Fruit fly (Drosophila melanogaster) whole organism, embryonic: ENCODE measurements around the gene CG3603.

Experiments
- Asciz ChIP-seq: fragments of 200-800 bp; sonication (Bioruptor generic); optimal IDR thresholded peaks from 2 replicates; lab custom pipeline; 2017; ENCODE audit warnings: missing biosample characterization, mild to moderate bottlenecking, missing genetic modification characterization, missing genetic modification reagents
- CG10565 ChIP-seq: fragments of 200-800 bp; sonication (Bioruptor generic); optimal IDR thresholded peaks from 3 replicates; lab custom pipeline; 2016; ENCODE audit warnings: missing biosample characterization, mild to moderate bottlenecking, missing genetic modification characterization
- CG12104 ChIP-seq: fragments of 200-800 bp; sonication (Bioruptor generic); optimal IDR thresholded peaks from 3 replicates; lab custom pipeline; 2016; ENCODE audit warnings: missing biosample characterization, missing genetic modification characterization
- CG12236 ChIP-seq: fragments of 200-800 bp; sonication (Bioruptor generic); optimal IDR thresholded peaks from 2 replicates; lab custom pipeline; 2016; ENCODE audit warnings: missing biosample characterization, missing genetic modification characterization
- CG12769 ChIP-seq: fragments of 200-800 bp; sonication (Bioruptor generic); optimal IDR thresholded peaks from 2 replicates; lab custom pipeline; 2019; ENCODE audit warnings: missing biosample characterization, mild to moderate bottlenecking, missing genetic modification characterization, moderate library complexity
- CG13894 ChIP-seq: fragments of 200-800 bp; sonication (Bioruptor generic); optimal IDR thresholded peaks from 3 replicates; lab custom pipeline; 2018; ENCODE audit warnings: missing biosample characterization, mild to moderate bottlenecking, missing genetic modification characterization, moderate library complexity
- CG14860 ChIP-seq: fragments of 200-800 bp; sonication (Bioruptor generic); IDR thresholded peaks from 3 replicates; pipeline ENCODE4 v1.3.6; 2022; ENCODE audit warnings: missing biosample characterization, missing genetic modification characterization; ENCODE audit not compliant: partially characterized antibody
- CG16779 ChIP-seq: fragments of 200-800 bp; sonication (Bioruptor generic); IDR thresholded peaks from 2 replicates; pipeline ENCODE4 v1.3.6; 2022; ENCODE audit warnings: missing biosample characterization, missing genetic modification characterization
- CG16863 ChIP-seq: fragments of 200-800 bp; sonication (Bioruptor generic); optimal IDR thresholded peaks from 3 replicates; lab custom pipeline; 2016; ENCODE audit warnings: missing biosample characterization, missing genetic modification characterization
- CG2678 ChIP-seq: fragments of 200-800 bp; sonication (Bioruptor generic); optimal IDR thresholded peaks from 3 replicates; lab custom pipeline; 2019; ENCODE audit warnings: missing biosample characterization, mild to moderate bottlenecking, missing genetic modification characterization, moderate library complexity
- CG2889 ChIP-seq: fragments of 200-800 bp; sonication (Bioruptor generic); IDR thresholded peaks from 3 replicates; pipeline ENCODE4 v1.3.6; 2022; ENCODE audit warnings: missing biosample characterization, missing genetic modification characterization
- CG3163 ChIP-seq: fragments of 200-800 bp; sonication (Bioruptor generic); optimal IDR thresholded peaks from 3 replicates; lab custom pipeline; 2016; ENCODE audit warnings: missing biosample characterization, missing genetic modification characterization
- CG4617 ChIP-seq: fragments of 200-800 bp; sonication (Bioruptor generic); optimal IDR thresholded peaks from 3 replicates; lab custom pipeline; 2016; ENCODE audit warnings: missing biosample characterization, missing genetic modification characterization, borderline replicate concordance
- CG4854 ChIP-seq: fragments of 200-800 bp; sonication (Bioruptor generic); optimal IDR thresholded peaks from 2 replicates; lab custom pipeline; 2016; ENCODE audit warnings: missing biosample characterization, missing genetic modification characterization, inconsistent platforms
- CG7928 ChIP-seq: fragments of 200-800 bp; sonication (Bioruptor generic); optimal IDR thresholded peaks from 2 replicates; lab custom pipeline; 2017; ENCODE audit warnings: missing biosample characterization, mild to moderate bottlenecking, missing genetic modification characterization
- CG8089 ChIP-seq: fragments of 200-800 bp; sonication (Bioruptor generic); optimal IDR thresholded peaks from 3 replicates; lab custom pipeline; 2016; ENCODE audit warnings: missing biosample characterization, missing genetic modification characterization
- CG9727 ChIP-seq: fragments of 200-800 bp; sonication (Bioruptor generic); optimal IDR thresholded peaks from 3 replicates; lab custom pipeline; 2017; ENCODE audit warnings: missing biosample characterization, mild to moderate bottlenecking, missing genetic modification characterization
- CG9932 ChIP-seq: fragments of 200-800 bp; sonication (Bioruptor generic); IDR thresholded peaks from 2 replicates; pipeline ENCODE4 v1.3.6; 2022; ENCODE audit warnings: missing biosample characterization, missing genetic modification characterization
- CHES-1-like ChIP-seq: fragments of 200-800 bp; sonication (Bioruptor generic); optimal IDR thresholded peaks from 2 replicates; lab custom pipeline; 2016; ENCODE audit warnings: missing biosample characterization, missing genetic modification characterization
- Dbx ChIP-seq: fragments of 200-800 bp; sonication (Bioruptor generic); IDR thresholded peaks from 3 replicates; pipeline ENCODE4 v1.3.6; 2022; ENCODE audit warnings: missing biosample characterization, missing genetic modification characterization
- Doc2 ChIP-seq: fragments of 200-800 bp; sonication (Bioruptor generic); IDR thresholded peaks from 2 replicates; pipeline ENCODE4 v1.3.6; 2022; ENCODE audit warnings: missing biosample characterization, missing genetic modification characterization
- Elba2 ChIP-seq: fragments of 200-800 bp; sonication (Bioruptor generic); optimal IDR thresholded peaks from 3 replicates; lab custom pipeline; 2016; ENCODE audit warnings: missing biosample characterization, missing genetic modification characterization
- HHEX ChIP-seq: fragments of 200-800 bp; sonication (Bioruptor generic); optimal IDR thresholded peaks from 3 replicates; lab custom pipeline; 2017; ENCODE audit warnings: missing biosample characterization, mild to moderate bottlenecking, missing genetic modification characterization, missing genetic modification reagents
- MESR4 ChIP-seq: fragments of 200-800 bp; sonication (Bioruptor generic); optimal IDR thresholded peaks from 2 replicates; lab custom pipeline; 2018; ENCODE audit warnings: missing biosample characterization, mild to moderate bottlenecking, missing genetic modification characterization, moderate library complexity
- NFAT ChIP-seq: fragments of 200-800 bp; sonication (Bioruptor generic); IDR thresholded peaks from 2 replicates; pipeline ENCODE4 v1.3.6; 2022; ENCODE audit warnings: missing biosample characterization, missing genetic modification characterization
- Rx ChIP-seq: fragments of 200-800 bp; sonication (Bioruptor generic); IDR thresholded peaks from 2 replicates; pipeline ENCODE4 v1.3.6; 2022; ENCODE audit warnings: missing biosample characterization, missing genetic modification characterization
- Sry-δ ChIP-seq: fragments of 200-800 bp; sonication (Bioruptor generic); optimal IDR thresholded peaks from 2 replicates; lab custom pipeline; 2016; ENCODE audit warnings: missing biosample characterization, missing genetic modification characterization
- ato ChIP-seq: fragments of 200-800 bp; sonication (Bioruptor generic); IDR thresholded peaks from 2 replicates; pipeline ENCODE4 v1.3.6; 2022; ENCODE audit warnings: missing biosample characterization, missing genetic modification characterization; ENCODE audit not compliant: partially characterized antibody
- cg ChIP-seq: fragments of 200-800 bp; sonication (Bioruptor generic); optimal IDR thresholded peaks from 3 replicates; lab custom pipeline; 2019; ENCODE audit warnings: missing biosample characterization, mild to moderate bottlenecking, missing genetic modification characterization, moderate library complexity
- chinmo ChIP-seq: fragments of 200-800 bp; sonication (Bioruptor generic); IDR thresholded peaks from 4 replicates; pipeline ENCODE4 v1.3.6; 2022; ENCODE audit warnings: missing biosample characterization, missing genetic modification characterization; ENCODE audit not compliant: partially characterized antibody
- chm ChIP-seq: fragments of 200-800 bp; sonication (Bioruptor generic); IDR thresholded peaks from 2 replicates; pipeline ENCODE4 v1.3.6; 2022; ENCODE audit warnings: missing biosample characterization, missing genetic modification characterization
- corto ChIP-seq: fragments of 200-800 bp; sonication (Bioruptor generic); optimal IDR thresholded peaks from 2 replicates; lab custom pipeline; 2016; ENCODE audit warnings: missing biosample characterization, mild to moderate bottlenecking, missing genetic modification characterization, moderate library complexity
- eve ChIP-seq, 2 experiments: fragments of >200 bp; optimal IDR thresholded peaks; 2 replicates each; lab custom pipeline; 2017; ENCODE audit warnings: missing biosample characterization in 2 of 2, missing genetic modification characterization in 2 of 2
- fd102C ChIP-seq: fragments of 200-800 bp; sonication (Bioruptor generic); optimal IDR thresholded peaks from 2 replicates; lab custom pipeline; 2018; ENCODE audit warnings: missing biosample characterization, mild to moderate bottlenecking, missing genetic modification characterization, moderate library complexity
- gsb-n ChIP-seq: fragments of 200-800 bp; sonication (Bioruptor generic); optimal IDR thresholded peaks from 3 replicates; lab custom pipeline; 2018; ENCODE audit warnings: missing biosample characterization, mild to moderate bottlenecking, missing genetic modification characterization
- kah ChIP-seq: fragments of 200-800 bp; sonication (Bioruptor generic); optimal IDR thresholded peaks from 2 replicates; lab custom pipeline; 2018; ENCODE audit warnings: missing biosample characterization, mild to moderate bottlenecking, missing genetic modification characterization
- maf-S ChIP-seq: fragments of 200-800 bp; sonication (Bioruptor generic); optimal IDR thresholded peaks from 2 replicates; lab custom pipeline; 2016; ENCODE audit warnings: missing biosample characterization, missing genetic modification characterization
- mirr ChIP-seq: fragments of 200-800 bp; sonication (Bioruptor generic); optimal IDR thresholded peaks from 3 replicates; lab custom pipeline; 2018; ENCODE audit warnings: missing biosample characterization, mild to moderate bottlenecking, missing genetic modification characterization
- nerfin-2 ChIP-seq: fragments of 200-800 bp; sonication (Bioruptor generic); IDR thresholded peaks from 2 replicates; pipeline ENCODE4 v1.3.6; 2022; ENCODE audit warnings: missing biosample characterization, missing genetic modification characterization; ENCODE audit not compliant: partially characterized antibody
- peb ChIP-seq: fragments of 200-800 bp; sonication (Bioruptor generic); IDR thresholded peaks from 2 replicates; pipeline ENCODE4 v1.3.6; 2022; ENCODE audit warnings: missing biosample characterization, missing genetic modification characterization
- pita ChIP-seq: fragments of 200-800 bp; sonication (Bioruptor generic); optimal IDR thresholded peaks from 2 replicates; lab custom pipeline; 2017; ENCODE audit warnings: missing biosample characterization, mild to moderate bottlenecking, missing genetic modification characterization
- pzg ChIP-seq: fragments of 200-800 bp; sonication (Bioruptor generic); optimal IDR thresholded peaks from 3 replicates; lab custom pipeline; 2018; ENCODE audit warnings: missing biosample characterization, mild to moderate bottlenecking, missing genetic modification characterization, moderate library complexity
- seq ChIP-seq: fragments of 200-800 bp; sonication (Bioruptor generic); IDR thresholded peaks from 2 replicates; pipeline ENCODE4 v1.3.6; 2022; ENCODE audit warnings: missing biosample characterization, missing genetic modification characterization
- tin ChIP-seq: fragments of 200-800 bp; sonication (Bioruptor generic); optimal IDR thresholded peaks from 3 replicates; lab custom pipeline; 2016; ENCODE audit warnings: missing biosample characterization, missing genetic modification characterization
- tna ChIP-seq: fragments of 200-800 bp; sonication (Bioruptor generic); IDR thresholded peaks from 2 replicates; pipeline ENCODE4 v1.3.6; 2022; ENCODE audit warnings: missing biosample characterization, missing genetic modification characterization; ENCODE audit not compliant: partially characterized antibody
- unpg ChIP-seq: fragments of 200-800 bp; sonication (Bioruptor generic); optimal IDR thresholded peaks from 3 replicates; lab custom pipeline; 2018; ENCODE audit warnings: missing biosample characterization, mild to moderate bottlenecking, missing genetic modification characterization, moderate library complexity
- vvl ChIP-seq: fragments of 200-800 bp; sonication (Bioruptor generic); IDR thresholded peaks from 2 replicates; pipeline ENCODE4 v1.3.6; 2022; ENCODE audit warnings: missing biosample characterization, missing genetic modification characterization
- zen ChIP-seq: fragments of 200-800 bp; sonication (Bioruptor generic); optimal IDR thresholded peaks from 3 replicates; lab custom pipeline; 2018; ENCODE audit warnings: missing biosample characterization, mild to moderate bottlenecking, missing genetic modification characterization, moderate library complexity

Gene CG3603

dm6 chrX:2956641-2957040 lies 8.8 kb downstream of the CG3603 start (continued):
- TF ChIP-seq CG2678 (tag; lab: Kevin White, UChicago), result no peak
- TF ChIP-seq CG7928 (GFP tag; lab: Kevin White, UChicago), result no peak
- no peak for TF ChIP-seq MESR4 (GFP tag; lab: Kevin White, UChicago)
- TF ChIP-seq CG8089 (GFP tag; lab: Kevin White, UChicago), result no peak
- no peak for TF ChIP-seq Doc2 (GFP tag; lab: Robert Waterston, UW)
- TF ChIP-seq peb (GFP tag; lab: Robert Waterston, UW), result no peak
- TF ChIP-seq fd102C, result no peak
- no peak for TF ChIP-seq CG12236 (GFP tag; lab: Kevin White, UChicago)
- no peak for TF ChIP-seq Elba2 (GFP tag; lab: Kevin White, UChicago)
- no peak for TF ChIP-seq nerfin-2 (GFP tag; lab: Robert Waterston, UW)
- TF ChIP-seq tin (GFP tag; lab: Kevin White, UChicago), result no peak
- no peak for TF ChIP-seq ato (GFP tag; lab: Robert Waterston, UW)
- no peak for TF ChIP-seq CG16779 (GFP tag; lab: Robert Waterston, UW)
- no peak for TF ChIP-seq cg (GFP tag; lab: Kevin White, UChicago)
- TF ChIP-seq seq, result no peak
- no peak for TF ChIP-seq NFAT (GFP tag; lab: Robert Waterston, UW)
- TF ChIP-seq eve (GFP tag; optimal IDR thresholded peaks at IDR 0.05; lab: Kevin White, UChicago), result no peak
- no peak for TF ChIP-seq zen
- TF ChIP-seq pzg (GFP tag; lab: Kevin White, UChicago), result no peak
- TF ChIP-seq CG4617, result no peak
- no peak for TF ChIP-seq CG4854 (GFP tag; lab: Kevin White, UChicago)
- no peak for TF ChIP-seq tna
- TF ChIP-seq pita (GFP tag; lab: Kevin White, UChicago), result no peak
- TF ChIP-seq CHES-1-like (GFP tag; lab: Kevin White, UChicago), result no peak
- no peak for TF ChIP-seq CG9932 (GFP tag; lab: Robert Waterston, UW)
- no peak for TF ChIP-seq Sry-δ
- TF ChIP-seq kah (GFP tag; lab: Kevin White, UChicago), result no peak
- no peak for TF ChIP-seq CG14860 (GFP tag; lab: Robert Waterston, UW)
- no peak for TF ChIP-seq CG10565 (GFP tag; lab: Kevin White, UChicago)
- no peak for TF ChIP-seq maf-S (GFP tag; lab: Kevin White, UChicago)
- no peak for TF ChIP-seq CG16863 (GFP tag; lab: Kevin White, UChicago)
- TF ChIP-seq HHEX (GFP tag; lab: Kevin White, UChicago), result no peak
- no peak for TF ChIP-seq mirr (GFP tag; lab: Kevin White, UChicago)

dm6 chrX:2963171-2963570 lies 15.3 kb downstream of the CG3603 start:
- TF ChIP-seq CG12769 (tag; lab: Kevin White, UChicago) (peak; percentile 37), chm (GFP tag; lab: Robert Waterston, UW) (no peak), Asciz (no peak), CG3163 (GFP tag; lab: Kevin White, UChicago) (no peak), unpg (GFP tag; lab: Kevin White, UChicago) (no peak), CG12104 (no peak), gsb-n (tag; lab: Kevin White, UChicago) (peak; percentile 4), vvl (peak; percentile 60; the same call in 1 of the 2 replicates), chinmo (GFP tag; lab: Robert Waterston, UW) (peak; percentile 62; the same call in 1 of the 4 replicates), Dbx (no peak), CG2889 (GFP tag; lab: Robert Waterston, UW) (no peak), CG13894 (tag; lab: Kevin White, UChicago) (peak; percentile 5), CG9727 (GFP tag; lab: Kevin White, UChicago) (no peak), CG10565 (GFP tag; lab: Kevin White, UChicago) (no peak), corto (GFP tag; lab: Kevin White, UChicago) (no peak), Rx (no peak)
